Worm (Caenorhabditis elegans) whole organism, L1 larva: Measurements from ENCODE around the gene D1054.9.
A peak's percentile ranks its signal among the peaks of the same experiment; 100 is the strongest.

Source experiments
- C04F5.9 ChIP-seq: sonication (generic microtip); optimal IDR thresholded peaks from 2 replicates; lab custom pipeline; 2016; ENCODE audit warnings: missing genetic modification characterization, missing compliant biosample characterization
- C34B4.2 ChIP-seq: sonication (generic microtip); optimal IDR thresholded peaks from 2 replicates; lab custom pipeline; 2017; ENCODE audit warnings: mild to moderate bottlenecking, missing genetic modification characterization, missing compliant biosample characterization
- Y116A8C.19 ChIP-seq: sonication (generic microtip); optimal IDR thresholded peaks from 2 replicates; lab custom pipeline; 2016; ENCODE audit warnings: missing compliant biosample characterization, missing genetic modification characterization, borderline replicate concordance
- aly-2 ChIP-seq: fragments of 150-350 bp; optimal IDR thresholded peaks from 2 replicates; lab custom pipeline; 2014; ENCODE audit warnings: missing biosample characterization, missing genetic modification characterization
- ama-1 ChIP-seq: fragments of 150-350 bp; optimal IDR thresholded peaks from 2 replicates; lab custom pipeline; 2014
- ceh-8 ChIP-seq: fragments of 200-800 bp; sonication (Bioruptor generic); optimal IDR thresholded peaks from 2 replicates; lab custom pipeline; 2018; ENCODE audit warnings: mild to moderate bottlenecking, missing genetic modification characterization, moderate library complexity, missing compliant biosample characterization
- ceh-82 ChIP-seq, 3 experiments: fragments of 150-350 bp in 1 of 3; sonication (generic microtip) in 2 of 3; optimal IDR thresholded peaks; 2 replicates each; lab custom pipeline; 2014 to 2017; ENCODE audit warnings: missing biosample characterization in 3 of 3, missing genetic modification characterization in 3 of 3
- dpl-1 ChIP-seq, 3 experiments: fragments of 150-350 bp in 2 of 3; sonication (generic microtip) in 1 of 3; optimal IDR thresholded peaks; 2 replicates each; lab custom pipeline; 2014 to 2017; ENCODE audit warnings: missing biosample characterization in 3 of 3, missing genetic modification characterization in 3 of 3, missing genetic modification reagents in 3 of 3
- efl-1 ChIP-seq, 4 experiments: fragments of 150-350 bp; optimal IDR thresholded peaks in 3 of 4; peaks in 1 of 4; 1 replicate in 1 of 4; 2 replicates in 3 of 4; lab custom pipeline; 2014; ENCODE audit warnings: missing biosample characterization in 2 of 4, missing genetic modification characterization in 2 of 4, missing genetic modification reagents in 2 of 4
- egl-13 ChIP-seq: sonication (generic microtip); optimal IDR thresholded peaks from 2 replicates; lab custom pipeline; 2016; ENCODE audit warnings: missing genotype, missing genetic modification reagents, missing genetic modification characterization, missing compliant biosample characterization
- egl-27 ChIP-seq, 2 experiments: fragments of 150-350 bp in 1 of 2; sonication (generic microtip); optimal IDR thresholded peaks; 3 replicates each; lab custom pipeline; 2017 to 2018; ENCODE audit warnings: missing biosample characterization in 2 of 2, missing genetic modification characterization in 2 of 2, missing genetic modification reagents in 2 of 2
- elt-2 ChIP-seq: sonication (generic microtip); optimal IDR thresholded peaks from 2 replicates; lab custom pipeline; 2016; ENCODE audit warnings: missing genetic modification characterization, mild to moderate bottlenecking, inconsistent platforms, missing compliant biosample characterization, missing genetic modification reagents
- elt-3 ChIP-seq, 6 experiments: fragments of 150-350 bp in 1 of 6; sonication (generic microtip); optimal IDR thresholded peaks; 2 replicates each; lab custom pipeline; 2017 to 2018; ENCODE audit warnings: missing biosample characterization in 6 of 6, missing genetic modification characterization in 6 of 6, inconsistent platforms in 1 of 6
- ets-5 ChIP-seq: fragments of 200-800 bp; sonication (Bioruptor generic); IDR thresholded peaks from 2 replicates; pipeline ENCODE4 v1.3.6; 2022; ENCODE audit warnings: missing genetic modification characterization, missing compliant biosample characterization
- fkh-4 ChIP-seq: sonication (generic microtip); optimal IDR thresholded peaks from 2 replicates; lab custom pipeline; 2016; ENCODE audit warnings: missing compliant biosample characterization, missing genetic modification characterization, borderline replicate concordance
- fkh-8 ChIP-seq: sonication (generic microtip); optimal IDR thresholded peaks from 2 replicates; lab custom pipeline; 2016; ENCODE audit warnings: mild to moderate bottlenecking, missing genetic modification characterization, missing compliant biosample characterization
- grh-1 ChIP-seq: fragments of 200-800 bp; sonication (Bioruptor generic); IDR thresholded peaks from 2 replicates; pipeline ENCODE4 v1.3.6; 2022; ENCODE audit warnings: missing genetic modification reagents, missing genetic modification characterization, missing compliant biosample characterization
- irx-1 ChIP-seq: sonication (generic microtip); optimal IDR thresholded peaks from 2 replicates; lab custom pipeline; 2016; ENCODE audit warnings: missing genetic modification characterization, missing compliant biosample characterization
- jun-1 ChIP-seq: fragments of 150-350 bp; optimal IDR thresholded peaks from 2 replicates; lab custom pipeline; 2014; ENCODE audit warnings: missing biosample characterization, missing genetic modification reagents, missing genetic modification characterization
- mdl-1 ChIP-seq, 2 experiments: fragments of 150-350 bp; optimal IDR thresholded peaks; 2 replicates each; lab custom pipeline; 2014 to 2017; ENCODE audit warnings: missing biosample characterization in 2 of 2, missing genetic modification characterization in 2 of 2, inconsistent platforms in 1 of 2
- nhr-11 ChIP-seq: fragments of 150-350 bp; optimal IDR thresholded peaks from 2 replicates; lab custom pipeline; 2014; ENCODE audit warnings: missing biosample characterization, missing genetic modification characterization
- nhr-85 ChIP-seq: sonication (generic microtip); peaks from one replicate; lab custom pipeline; 2016; ENCODE audit warnings: missing genetic modification characterization, inconsistent platforms, missing compliant biosample characterization
- pag-3 ChIP-seq: sonication (generic microtip); optimal IDR thresholded peaks from 2 replicates; lab custom pipeline; 2017; ENCODE audit warnings: missing genetic modification characterization, mild to moderate bottlenecking, missing compliant biosample characterization, antibody characterized with exemption, borderline replicate concordance; ENCODE audit not compliant: insufficient read depth
- pax-3 ChIP-seq: fragments of 200-800 bp; sonication (Bioruptor generic); optimal IDR thresholded peaks from 2 replicates; lab custom pipeline; 2018; ENCODE audit warnings: mild to moderate bottlenecking, missing genetic modification characterization, moderate library complexity, missing compliant biosample characterization
- pqm-1 ChIP-seq: sonication (generic microtip); optimal IDR thresholded peaks from 3 replicates; lab custom pipeline; 2017; ENCODE audit warnings: missing biosample characterization, missing genetic modification characterization
- snpc-4 ChIP-seq: fragments of 150-350 bp; optimal IDR thresholded peaks from 2 replicates; lab custom pipeline; 2014; ENCODE audit warnings: missing biosample characterization, missing genetic modification characterization
- sox-4 ChIP-seq: sonication (generic microtip); optimal IDR thresholded peaks from 2 replicates; lab custom pipeline; 2016; ENCODE audit warnings: missing genetic modification characterization, missing compliant biosample characterization
- sptf-1 ChIP-seq: fragments of 150-350 bp; optimal IDR thresholded peaks from 2 replicates; lab custom pipeline; 2014; ENCODE audit warnings: missing biosample characterization, missing genetic modification characterization
- tlp-1 ChIP-seq: fragments of 150-350 bp; optimal IDR thresholded peaks from 2 replicates; lab custom pipeline; 2014; ENCODE audit warnings: missing biosample characterization, missing genetic modification characterization
- unc-98 ChIP-seq: fragments of 200-800 bp; sonication (Bioruptor generic); IDR thresholded peaks from 2 replicates; pipeline ENCODE4 v1.3.6; 2022; ENCODE audit warnings: missing genetic modification characterization, missing compliant biosample characterization
- vab-15 ChIP-seq: sonication (generic microtip); optimal IDR thresholded peaks from 2 replicates; lab custom pipeline; 2017; ENCODE audit warnings: missing genotype, mild to moderate bottlenecking, missing genetic modification characterization, missing compliant biosample characterization
- xbp-1 ChIP-seq: sonication (generic microtip); optimal IDR thresholded peaks from 2 replicates; lab custom pipeline; 2016; ENCODE audit warnings: missing genetic modification characterization, missing compliant biosample characterization
- ztf-11 ChIP-seq, 2 experiments: sonication (generic microtip); optimal IDR thresholded peaks; 2 replicates each; lab custom pipeline; 2016 to 2017; ENCODE audit warnings: missing genetic modification characterization in 2 of 2, missing biosample characterization in 1 of 2, missing compliant biosample characterization in 1 of 2

D1054.9 gene

ce11 chrV:10794463-10794862 lies 3.6 kb upstream of the D1054.9 start:
- TF ChIP-seq ama-1 (lab: Kevin White, UChicago): no peak
- no peak for TF ChIP-seq C04F5.9 (tag; lab: Kevin White, UChicago)
- no peak for TF ChIP-seq pax-3 (tag; lab: Kevin White, UChicago)
- no peak for TF ChIP-seq elt-3 (tag; optimal IDR thresholded peaks at IDR 0.05; lab: Kevin White, UChicago)
- no peak for TF ChIP-seq egl-13 (tag; lab: Kevin White, UChicago)
- no peak for TF ChIP-seq ets-5 (GFP tag; lab: Robert Waterston, UW)
- TF ChIP-seq aly-2: no peak

- TF ChIP-seq pag-3 (tag; lab: Kevin White, UChicago): no peak
- TF ChIP-seq, all 84 proteins: peak for 0
Observed at ce11 chrV:10793498-10793897, 2.6 kb upstream of the D1054.9 start, which contains the start of gene ule-3. ule-3 (plus strand) TSS chrV:10793798.

ce11 chrV:10792775-10793174 lies 1.9 kb upstream of the D1054.9 start, which contains the start of gene D1054.10:
D1054.10 (minus strand) TSS chrV:10792875.
- TF ChIP-seq Y116A8C.19 (tag; lab: Kevin White, UChicago): no peak
- TF ChIP-seq ztf-11 (tag; optimal IDR thresholded peaks at IDR 0.05; lab: Kevin White, UChicago): no peak
- TF ChIP-seq snpc-4 (tag; lab: Kevin White, UChicago): no peak
- no peak for TF ChIP-seq ama-1 (lab: Kevin White, UChicago)
- TF ChIP-seq pqm-1: no peak
- no peak for TF ChIP-seq unc-98 (GFP tag; lab: Robert Waterston, UW)
- no peak for TF ChIP-seq egl-27 (tag; optimal IDR thresholded peaks at IDR 0.05; lab: Kevin White, UChicago)
- TF ChIP-seq grh-1: no peak
- TF ChIP-seq sox-4 (tag; lab: Kevin White, UChicago): no peak
- no peak for TF ChIP-seq ceh-82 (tag; optimal IDR thresholded peaks at IDR 0.05; lab: Kevin White, UChicago)
- TF ChIP-seq, all 84 proteins: peak for 0

- no peak for TF ChIP-seq efl-1 (optimal IDR thresholded peaks at IDR 0.05; lab: Kevin White, UChicago)
- TF ChIP-seq efl-1 (GFP tag; optimal IDR thresholded peaks at IDR 0.05 in 1 of 2; lab: Kevin White, UChicago): no peak
- no peak for TF ChIP-seq ceh-8
- no peak for TF ChIP-seq mdl-1 (tag; optimal IDR thresholded peaks at IDR 0.05; lab: Kevin White, UChicago)
- TF ChIP-seq xbp-1 (tag; lab: Kevin White, UChicago): no peak
- no peak for TF ChIP-seq dpl-1 (GFP tag; optimal IDR thresholded peaks at IDR 0.05; lab: Kevin White, UChicago)
- no peak for TF ChIP-seq jun-1 (tag; lab: Kevin White, UChicago)
Observed at ce11 chrV:10784011-10784410, 6.8 kb downstream of the D1054.9 start, which contains the start of gene D1054.8. D1054.8 (plus strand) TSS chrV:10784311.

- TF ChIP-seq jun-1 (tag; lab: Kevin White, UChicago): peak; percentile 30
- TF ChIP-seq efl-1 (optimal IDR thresholded peaks at IDR 0.05; lab: Kevin White, UChicago): no peak
- no peak for TF ChIP-seq efl-1 (GFP tag; optimal IDR thresholded peaks at IDR 0.05 in 1 of 2; lab: Kevin White, UChicago)
- TF ChIP-seq vab-15 (tag; lab: Kevin White, UChicago): no peak
- TF ChIP-seq nhr-11 (tag; lab: Kevin White, UChicago): no peak
- TF ChIP-seq ceh-82 (tag; optimal IDR thresholded peaks at IDR 0.05; lab: Kevin White, UChicago): no peak
- TF ChIP-seq elt-2: peak; percentile 94
- no peak for TF ChIP-seq nhr-85 (tag; lab: Kevin White, UChicago)
- TF ChIP-seq, all 84 proteins: peak for 2
Observed at ce11 chrV:10776528-10777055, 14.3 kb downstream of the D1054.9 start, which contains the start of gene D1054.5. D1054.5 (minus strand) TSS chrV:10776578.

- TF ChIP-seq nhr-85 (tag; lab: Kevin White, UChicago) (peak; percentile 19), aly-2 (no peak)
Observed at ce11 chrV:10773216-10773615, 17.6 kb downstream of the D1054.9 start.

- TF ChIP-seq grh-1 (no peak), sptf-1 (tag; lab: Kevin White, UChicago) (no peak), ztf-11 (tag; optimal IDR thresholded peaks at IDR 0.05; lab: Kevin White, UChicago) (no peak), sox-4 (tag; lab: Kevin White, UChicago) (no peak), elt-3 (tag; optimal IDR thresholded peaks at IDR 0.05; lab: Kevin White, UChicago) (no peak), ets-5 (GFP tag; lab: Robert Waterston, UW) (no peak), C34B4.2 (tag; lab: Kevin White, UChicago) (no peak), dpl-1 (GFP tag; optimal IDR thresholded peaks at IDR 0.05; lab: Kevin White, UChicago) (no peak), irx-1 (no peak), pax-3 (tag; lab: Kevin White, UChicago) (no peak), tlp-1 (tag; lab: Kevin White, UChicago) (no peak), fkh-8 (tag; lab: Kevin White, UChicago) (no peak), fkh-4 (tag; lab: Kevin White, UChicago) (no peak)
Observed at ce11 chrV:10771390-10771789, 19.5 kb downstream of the D1054.9 start, which contains the start of gene D1054.3. D1054.3 (plus strand) TSS chrV:10771451.
